Fruit fly (Drosophila melanogaster): ENCODE measurements around the gene mus304.

mus304 gene

DNA sequence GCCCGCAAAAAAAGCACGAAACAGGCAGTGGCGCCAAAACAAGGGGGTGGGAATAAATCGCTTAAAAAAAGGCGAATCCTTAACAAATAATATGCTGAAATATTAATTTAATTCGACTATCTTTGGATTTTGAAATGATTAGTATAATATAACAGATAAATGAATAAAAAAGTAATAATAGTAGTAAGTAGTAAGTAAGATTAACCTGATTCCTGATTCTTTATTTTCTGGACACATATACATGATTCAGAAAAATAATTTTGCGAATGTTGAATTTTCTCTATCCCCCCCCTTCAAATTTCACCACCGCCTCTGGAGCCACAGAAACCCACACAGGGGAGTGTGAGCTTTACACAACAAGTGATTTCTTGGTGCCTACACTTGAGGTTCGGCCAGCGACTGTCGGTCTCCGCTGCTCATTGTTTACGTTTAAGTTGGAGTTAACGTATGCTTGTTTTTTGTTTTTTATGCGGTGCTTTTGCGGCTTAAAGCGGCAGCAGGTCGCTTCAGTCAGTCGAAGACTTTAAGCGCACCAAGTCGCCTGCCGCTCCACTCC, 38.9 kb downstream of the mus304 start, which contains the start of gene CG7330:
Gene CG7330, plus strand, starts transcription at position 506 of the 556 bp plus-strand sequence.
- TF ChIP-seq fd102C (GFP tag; optimal IDR thresholded peaks at IDR 0.05): no peak
- peak; percentile 68 for TF ChIP-seq Rx (GFP tag; IDR thresholded peaks at IDR 0.05)
- TF ChIP-seq CG11456 (GFP tag; IDR thresholded peaks at IDR 0.05): peak; percentile 79
- peak; percentile 28 for TF ChIP-seq CG10431 (GFP tag; optimal IDR thresholded peaks at IDR 0.05)
- no peak for TF ChIP-seq sna (GFP tag; IDR thresholded peaks at IDR 0.05; ENCODE audit: partially characterized antibody)
- peak; percentile 63 for TF ChIP-seq trem (tag; optimal IDR thresholded peaks at IDR 0.05)
- peak; percentile 60; the same call in 1 of the 2 replicates for TF ChIP-seq ara (GFP tag; IDR thresholded peaks at IDR 0.05)
- TF ChIP-seq bcd (GFP tag; optimal IDR thresholded peaks at IDR 0.05): peak; percentile 91
- no peak for TF ChIP-seq CG8765 (GFP tag; IDR thresholded peaks at IDR 0.05)
- TF ChIP-seq CG2116 (GFP tag; optimal IDR thresholded peaks at IDR 0.05): peak; percentile 64
- TF ChIP-seq Taf1 (GFP tag; IDR thresholded peaks at IDR 0.05): peak; percentile 34; the same call in 1 of the 2 replicates
- peak; percentile 95 for TF ChIP-seq Drgx (GFP tag; IDR thresholded peaks at IDR 0.05)
- peak; percentile 90 for TF ChIP-seq CG6854 (GFP tag; optimal IDR thresholded peaks at IDR 0.05)
- TF ChIP-seq ranshi (GFP tag; IDR thresholded peaks at IDR 0.05): peak; percentile 81
- peak; percentile 89 for TF ChIP-seq Ets65A (GFP tag)
- peak; percentile 39 for TF ChIP-seq CG17186 (GFP tag; optimal IDR thresholded peaks at IDR 0.05)
- TF ChIP-seq CoRest (tag; optimal IDR thresholded peaks at IDR 0.05): peak; percentile 97
- TF ChIP-seq caup (GFP tag; optimal IDR thresholded peaks at IDR 0.05; ENCODE audit: severe bottlenecking): peak; percentile 90
- peak; percentile 92 for TF ChIP-seq sisA (GFP tag; IDR thresholded peaks at IDR 0.05)
- TF ChIP-seq CG9932 (GFP tag; IDR thresholded peaks at IDR 0.05): peak; percentile 81
- TF ChIP-seq crol (GFP tag; IDR thresholded peaks at IDR 0.05): no peak
- no peak for TF ChIP-seq knrl (GFP tag; IDR thresholded peaks at IDR 0.05; ENCODE audit: partially characterized antibody)
- TF ChIP-seq gsb (GFP tag; IDR thresholded peaks at IDR 0.05): peak; percentile 80
- TF ChIP-seq tgo (GFP tag; IDR thresholded peaks at IDR 0.05): peak; percentile 92
- peak; percentile 79 for TF ChIP-seq CG15514 (GFP tag; optimal IDR thresholded peaks at IDR 0.05)
- no peak for TF ChIP-seq fru (optimal IDR thresholded peaks at IDR 0.05)
- TF ChIP-seq h (optimal IDR thresholded peaks at IDR 0.05): no peak
- TF ChIP-seq row (GFP tag; IDR thresholded peaks at IDR 0.05): peak; percentile 85
- peak; percentile 92 for TF ChIP-seq tio (GFP tag; optimal IDR thresholded peaks at IDR 0.05)
- peak; percentile 50 for TF ChIP-seq CG31224 (GFP tag; IDR thresholded peaks at IDR 0.05)
- peak; percentile 89 for TF ChIP-seq jigr1 (GFP tag; IDR thresholded peaks at IDR 0.05)
- peak; percentile 41 for TF ChIP-seq tup (GFP tag; optimal IDR thresholded peaks at IDR 0.05)
- peak; percentile 75 for TF ChIP-seq Awh (GFP tag; IDR thresholded peaks at IDR 0.05)
- TF ChIP-seq Stat92E (GFP tag; optimal IDR thresholded peaks at IDR 0.05): no peak
- no peak for TF ChIP-seq CG34224 (GFP tag; IDR thresholded peaks at IDR 0.05; ENCODE audit: partially characterized antibody)
- no peak for TF ChIP-seq CG3838 (GFP tag; optimal IDR thresholded peaks at IDR 0.05)
- no peak for TF ChIP-seq maf-S (GFP tag; optimal IDR thresholded peaks at IDR 0.05)
- TF ChIP-seq Fer3 (tag; optimal IDR thresholded peaks at IDR 0.05): peak; percentile 89
- no peak for TF ChIP-seq CG13287 (GFP tag; IDR thresholded peaks at IDR 0.05; ENCODE audit: partially characterized antibody)
- no peak for TF ChIP-seq cad (GFP tag; optimal IDR thresholded peaks at IDR 0.05)
- peak; percentile 86 for TF ChIP-seq CG4328 (GFP tag; optimal IDR thresholded peaks at IDR 0.05)
- TF ChIP-seq CG30020 (tag; optimal IDR thresholded peaks at IDR 0.05): peak; percentile 66
- TF ChIP-seq CG11398 (GFP tag; optimal IDR thresholded peaks at IDR 0.05): no peak
- peak; percentile 85 for TF ChIP-seq jing (GFP tag; optimal IDR thresholded peaks at IDR 0.05)
- TF ChIP-seq CG33213 (GFP tag; optimal IDR thresholded peaks at IDR 0.05): peak; percentile 6
- TF ChIP-seq CG9817 (tag; optimal IDR thresholded peaks at IDR 0.05): peak; percentile 90
- TF ChIP-seq shn (GFP tag; optimal IDR thresholded peaks at IDR 0.05): peak; percentile 24
- TF ChIP-seq sr (GFP tag; IDR thresholded peaks at IDR 0.05): 0 out of 3 replicates have a peak, but pooled peaks have one; percentile 25
- peak; percentile 94 for TF ChIP-seq fd96Cb (tag; optimal IDR thresholded peaks at IDR 0.05)
- no peak for TF ChIP-seq CG10959 (GFP tag; IDR thresholded peaks at IDR 0.05)
- TF ChIP-seq schlank (tag; optimal IDR thresholded peaks at IDR 0.05): peak; percentile 60
